Fruit fly (Drosophila melanogaster) whole organism, embryonic: Measurements from ENCODE around the gene scu.

Experiments used
- CG10959 ChIP-seq: fragments of 200-800 bp; sonication (Bioruptor generic); IDR thresholded peaks from 2 replicates; pipeline ENCODE4 v1.3.6; 2022; ENCODE audit warnings: missing biosample characterization, missing genetic modification characterization
- CG12104 ChIP-seq: fragments of 200-800 bp; sonication (Bioruptor generic); optimal IDR thresholded peaks from 3 replicates; lab custom pipeline; 2016; ENCODE audit warnings: missing biosample characterization, missing genetic modification characterization
- CG12219 ChIP-seq: fragments of 200-800 bp; sonication (Bioruptor generic); optimal IDR thresholded peaks from 3 replicates; lab custom pipeline; 2018; ENCODE audit warnings: missing biosample characterization, mild to moderate bottlenecking, missing genetic modification characterization
- CG12744 ChIP-seq: fragments of 200-800 bp; sonication (Bioruptor generic); optimal IDR thresholded peaks from 2 replicates; lab custom pipeline; 2016; ENCODE audit warnings: missing biosample characterization, missing genetic modification characterization
- CG13296 ChIP-seq: fragments of 200-800 bp; sonication (Bioruptor generic); optimal IDR thresholded peaks from 3 replicates; lab custom pipeline; 2018; ENCODE audit warnings: missing biosample characterization, mild to moderate bottlenecking, missing genetic modification characterization
- CG13624 ChIP-seq: fragments of 200-800 bp; sonication (Bioruptor generic); optimal IDR thresholded peaks from 2 replicates; lab custom pipeline; 2016; ENCODE audit warnings: missing biosample characterization, missing genetic modification characterization
- CG13894 ChIP-seq: fragments of 200-800 bp; sonication (Bioruptor generic); optimal IDR thresholded peaks from 3 replicates; lab custom pipeline; 2018; ENCODE audit warnings: missing biosample characterization, mild to moderate bottlenecking, missing genetic modification characterization, moderate library complexity
- CG1529 ChIP-seq: fragments of 200-800 bp; sonication (Bioruptor generic); optimal IDR thresholded peaks from 3 replicates; lab custom pipeline; 2018; ENCODE audit warnings: missing biosample characterization, missing genetic modification characterization
- CG15696 ChIP-seq: fragments of 200-800 bp; sonication (Bioruptor generic); optimal IDR thresholded peaks from 2 replicates; lab custom pipeline; 2019; ENCODE audit warnings: missing biosample characterization, mild to moderate bottlenecking, missing genetic modification characterization, moderate library complexity
- CG17186 ChIP-seq: fragments of 200-800 bp; sonication (Bioruptor generic); optimal IDR thresholded peaks from 3 replicates; lab custom pipeline; 2017; ENCODE audit warnings: missing biosample characterization, missing genetic modification reagents, missing genetic modification characterization
- CG2129 ChIP-seq: fragments of 200-800 bp; sonication (Bioruptor generic); IDR thresholded peaks from 2 replicates; pipeline ENCODE4 v1.3.6; 2022; ENCODE audit warnings: missing biosample characterization, missing genetic modification characterization; ENCODE audit not compliant: partially characterized antibody
- CG2712 ChIP-seq: fragments of 200-800 bp; optimal IDR thresholded peaks from 3 replicates; lab custom pipeline; 2019; ENCODE audit warnings: missing biosample characterization, mild to moderate bottlenecking, missing genetic modification characterization, moderate library complexity
- CG32532 ChIP-seq: fragments of 200-800 bp; sonication (Bioruptor generic); IDR thresholded peaks from 2 replicates; pipeline ENCODE4 v1.3.6; 2022; ENCODE audit warnings: missing biosample characterization, missing genetic modification characterization
- CG7357 ChIP-seq: fragments of 200-800 bp; sonication (Bioruptor generic); IDR thresholded peaks from 3 replicates; pipeline ENCODE4 v1.3.6; 2022; ENCODE audit warnings: missing biosample characterization, missing genetic modification characterization
- CG7963 ChIP-seq: fragments of 200-800 bp; sonication (Bioruptor generic); IDR thresholded peaks from 3 replicates; pipeline ENCODE4 v1.3.6; 2022; ENCODE audit warnings: missing biosample characterization, missing genetic modification characterization; ENCODE audit not compliant: partially characterized antibody
- CG8290 ChIP-seq, 3 experiments: fragments of 200-800 bp; sonication (Bioruptor generic); optimal IDR thresholded peaks; 2 replicates each; lab custom pipeline; 2016 to 2019; ENCODE audit warnings: missing biosample characterization in 3 of 3, missing genetic modification characterization in 3 of 3, mild to moderate bottlenecking in 2 of 3, moderate library complexity in 1 of 3
- CG8765 ChIP-seq: fragments of 200-800 bp; sonication (Bioruptor generic); IDR thresholded peaks from 2 replicates; pipeline ENCODE4 v1.3.6; 2022; ENCODE audit warnings: missing biosample characterization, missing genetic modification characterization
- CG9609 ChIP-seq: fragments of 200-800 bp; sonication (Bioruptor generic); optimal IDR thresholded peaks from 3 replicates; lab custom pipeline; 2016; ENCODE audit warnings: missing biosample characterization, missing genetic modification characterization
- CG9932 ChIP-seq: fragments of 200-800 bp; sonication (Bioruptor generic); IDR thresholded peaks from 2 replicates; pipeline ENCODE4 v1.3.6; 2022; ENCODE audit warnings: missing biosample characterization, missing genetic modification characterization
- CrebB ChIP-seq: fragments of 200-800 bp; sonication (Bioruptor generic); optimal IDR thresholded peaks from 3 replicates; lab custom pipeline; 2018; ENCODE audit warnings: missing biosample characterization, mild to moderate bottlenecking, missing genetic modification characterization
- D19A ChIP-seq: fragments of 200-800 bp; optimal IDR thresholded peaks from 3 replicates; lab custom pipeline; 2019; ENCODE audit warnings: missing biosample characterization, mild to moderate bottlenecking, missing genetic modification characterization, moderate library complexity
- Dek ChIP-seq: fragments of 200-800 bp; sonication (Bioruptor generic); optimal IDR thresholded peaks from 3 replicates; lab custom pipeline; 2019; ENCODE audit warnings: missing biosample characterization, mild to moderate bottlenecking, missing genetic modification characterization, moderate library complexity
- Dip2 ChIP-seq: fragments of 200-800 bp; sonication (Bioruptor generic); IDR thresholded peaks from 2 replicates; pipeline ENCODE4 v1.3.6; 2022; ENCODE audit warnings: missing biosample characterization, missing genetic modification characterization
- Fer2 ChIP-seq: fragments of 200-800 bp; sonication (Bioruptor generic); optimal IDR thresholded peaks from 2 replicates; lab custom pipeline; 2018; ENCODE audit warnings: missing biosample characterization, mild to moderate bottlenecking, missing genetic modification characterization, moderate library complexity
- HmgZ ChIP-seq: fragments of 200-800 bp; sonication (Bioruptor generic); optimal IDR thresholded peaks from 2 replicates; lab custom pipeline; 2018; ENCODE audit warnings: missing biosample characterization, mild to moderate bottlenecking, missing genetic modification characterization
- Hr51 ChIP-seq, 2 experiments: fragments of 200-800 bp; sonication (Bioruptor generic); optimal IDR thresholded peaks; 2 replicates in 1 of 2; 3 replicates in 1 of 2; lab custom pipeline; 2016 to 2018; ENCODE audit warnings: missing biosample characterization in 2 of 2, missing genetic modification characterization in 2 of 2, mild to moderate bottlenecking in 1 of 2, moderate library complexity in 1 of 2
- Hr78 ChIP-seq, 2 experiments: fragments of 200-800 bp in 1 of 2; fragments of >200 bp in 1 of 2; sonication (Bioruptor generic) in 1 of 2; optimal IDR thresholded peaks; 2 replicates each; lab custom pipeline; 2017 to 2019; ENCODE audit warnings: missing biosample characterization in 2 of 2, missing genetic modification characterization in 2 of 2, mild to moderate bottlenecking in 1 of 2, moderate library complexity in 1 of 2
- Hsf ChIP-seq: fragments of 200-800 bp; sonication (Bioruptor generic); optimal IDR thresholded peaks from 3 replicates; lab custom pipeline; 2016; ENCODE audit warnings: missing biosample characterization, missing genetic modification characterization
- Jarid2 ChIP-seq: fragments of 200-800 bp; sonication (Bioruptor generic); optimal IDR thresholded peaks from 3 replicates; lab custom pipeline; 2017; ENCODE audit warnings: mild to moderate bottlenecking, missing biosample characterization, missing genetic modification reagents, missing genetic modification characterization
- Max ChIP-seq: fragments of 200-800 bp; sonication (Bioruptor generic); optimal IDR thresholded peaks from 2 replicates; lab custom pipeline; 2016; ENCODE audit warnings: missing biosample characterization, mild to moderate bottlenecking, missing genetic modification characterization
- Scr ChIP-seq: fragments of 200-800 bp; sonication (Bioruptor generic); IDR thresholded peaks from 2 replicates; pipeline ENCODE4 v1.3.6; 2022; ENCODE audit warnings: missing biosample characterization, missing genetic modification characterization; ENCODE audit not compliant: partially characterized antibody
- aop ChIP-seq: fragments of 200-800 bp; sonication (Bioruptor generic); IDR thresholded peaks from 2 replicates; pipeline ENCODE4 v1.3.6; 2022; ENCODE audit warnings: missing biosample characterization, missing genetic modification characterization
- ash1 ChIP-seq: fragments of 200-800 bp; sonication (Bioruptor generic); optimal IDR thresholded peaks from 2 replicates; lab custom pipeline; 2018; ENCODE audit warnings: missing biosample characterization, mild to moderate bottlenecking, missing genetic modification characterization
- dysf ChIP-seq: fragments of 200-800 bp; sonication (Bioruptor generic); IDR thresholded peaks from 3 replicates; pipeline ENCODE4 v1.3.6; 2022; ENCODE audit warnings: missing biosample characterization, missing genetic modification characterization
- esg ChIP-seq: fragments of 200-800 bp; sonication (Bioruptor generic); conservative IDR thresholded peaks from 2 replicates; pipeline ENCODE4 v1.3.6; 2022; ENCODE audit warnings: missing biosample characterization, missing genetic modification characterization
- gcm2 ChIP-seq: fragments of 200-800 bp; sonication (Bioruptor generic); optimal IDR thresholded peaks from 2 replicates; lab custom pipeline; 2016; ENCODE audit warnings: missing biosample characterization, missing genetic modification characterization
- her ChIP-seq: fragments of 200-800 bp; sonication (Bioruptor generic); optimal IDR thresholded peaks from 2 replicates; lab custom pipeline; 2016; ENCODE audit warnings: missing biosample characterization, missing genetic modification characterization
- lab ChIP-seq: fragments of 200-800 bp; sonication (Bioruptor generic); optimal IDR thresholded peaks from 3 replicates; lab custom pipeline; 2017; ENCODE audit warnings: missing biosample characterization, missing genetic modification characterization, mild to moderate bottlenecking, moderate library complexity, missing genetic modification reagents
- maf-S ChIP-seq: fragments of 200-800 bp; sonication (Bioruptor generic); optimal IDR thresholded peaks from 2 replicates; lab custom pipeline; 2016; ENCODE audit warnings: missing biosample characterization, missing genetic modification characterization
- nom ChIP-seq: fragments of 200-800 bp; sonication (Bioruptor generic); optimal IDR thresholded peaks from 2 replicates; lab custom pipeline; 2017; ENCODE audit warnings: missing biosample characterization, missing genetic modification characterization, mild to moderate bottlenecking, moderate library complexity, missing genetic modification reagents
- oc ChIP-seq: fragments of 200-800 bp; sonication (Bioruptor generic); optimal IDR thresholded peaks from 2 replicates; lab custom pipeline; 2018; ENCODE audit warnings: missing biosample characterization, mild to moderate bottlenecking, missing genetic modification characterization, moderate library complexity
- p53 ChIP-seq: fragments of 200-800 bp; sonication (Bioruptor generic); optimal IDR thresholded peaks from 2 replicates; lab custom pipeline; 2016; ENCODE audit warnings: missing biosample characterization, missing genetic modification characterization
- pum ChIP-seq: fragments of 200-800 bp; sonication (Bioruptor generic); optimal IDR thresholded peaks from 2 replicates; lab custom pipeline; 2016; ENCODE audit warnings: missing biosample characterization, missing genetic modification characterization
- rib ChIP-seq: fragments of 200-800 bp; sonication (Bioruptor generic); IDR thresholded peaks from 2 replicates; pipeline ENCODE4 v1.3.6; 2022; ENCODE audit warnings: missing biosample characterization, missing genetic modification characterization
- salm ChIP-seq: fragments of 200-800 bp; sonication (Bioruptor generic); optimal IDR thresholded peaks from 2 replicates; lab custom pipeline; 2018; ENCODE audit warnings: missing biosample characterization, mild to moderate bottlenecking, missing genetic modification characterization
- sim ChIP-seq: fragments of 200-800 bp; sonication (Bioruptor generic); IDR thresholded peaks from 2 replicates; pipeline ENCODE4 v1.3.6; 2022; ENCODE audit warnings: missing biosample characterization, missing genetic modification characterization
- sqz ChIP-seq: fragments of 200-800 bp; sonication (Bioruptor generic); optimal IDR thresholded peaks from 3 replicates; lab custom pipeline; 2018; ENCODE audit warnings: missing biosample characterization, mild to moderate bottlenecking, missing genetic modification characterization
- ssp ChIP-seq: fragments of 200-800 bp; sonication (Bioruptor generic); IDR thresholded peaks from 2 replicates; pipeline ENCODE4 v1.3.6; 2022; ENCODE audit warnings: missing biosample characterization, missing genetic modification characterization
- twi ChIP-seq: fragments of 200-800 bp; optimal IDR thresholded peaks from 2 replicates; lab custom pipeline; 2019; ENCODE audit warnings: missing biosample characterization, mild to moderate bottlenecking, missing genetic modification characterization, moderate library complexity
- zen2 ChIP-seq: fragments of 200-800 bp; sonication (Bioruptor generic); IDR thresholded peaks from 3 replicates; pipeline ENCODE4 v1.3.6; 2022; ENCODE audit warnings: missing biosample characterization, missing genetic modification characterization; ENCODE audit not compliant: partially characterized antibody

Gene scu

dm6 chrX:18092810-18093222 is 1.8 kb downstream of the scu start, which contains the start of gene RhoGAP16F:
Gene RhoGAP16F (plus strand): TSS chrX:18093145.
- TF ChIP-seq CG12104 (peak; percentile 67), Hsf (GFP tag; lab: Kevin White, UChicago) (peak; percentile 90), twi (tag; lab: Kevin White, UChicago) (peak; percentile 64), CG8765 (GFP tag; lab: Robert Waterston, UW) (peak; percentile 59), CG7357 (GFP tag; lab: Robert Waterston, UW) (peak; percentile 71; the same call in 2 of the 3 replicates), sim (GFP tag; lab: Robert Waterston, UW) (peak; percentile 25; the same call in 1 of the 2 replicates), CG2712 (tag; lab: Kevin White, UChicago) (peak; percentile 88), CG10959 (GFP tag; lab: Robert Waterston, UW) (peak; percentile 61), rib (peak; percentile 52), Hr51 (GFP tag; optimal IDR thresholded peaks at IDR 0.05; lab: Kevin White, UChicago) (peak; percentile 73 to 84), CrebB (tag; lab: Kevin White, UChicago) (peak; percentile 60), CG1529 (peak; percentile 43), CG8290 (GFP tag; optimal IDR thresholded peaks at IDR 0.05; lab: Kevin White, UChicago) (peak; percentile 79), CG8290 (tag; optimal IDR thresholded peaks at IDR 0.05; lab: Kevin White, UChicago) (peak; percentile 49 to 69), CG17186 (no peak), oc (tag; lab: Kevin White, UChicago) (peak; percentile 70), nom (GFP tag; lab: Kevin White, UChicago) (peak; percentile 60), HmgZ (tag; lab: Kevin White, UChicago) (peak; percentile 87), CG32532 (GFP tag; lab: Robert Waterston, UW) (peak; percentile 81), gcm2 (GFP tag; lab: Kevin White, UChicago) (no peak), maf-S (GFP tag; lab: Kevin White, UChicago) (peak; percentile 49), Scr (no peak), Fer2 (tag; lab: Kevin White, UChicago) (peak; percentile 66), ash1 (GFP tag; lab: Kevin White, UChicago) (no peak), CG15696 (tag; lab: Kevin White, UChicago) (peak; percentile 78), Max (GFP tag; lab: Kevin White, UChicago) (peak; percentile 89), CG9932 (GFP tag; lab: Robert Waterston, UW) (peak; percentile 90), CG7963 (GFP tag; lab: Robert Waterston, UW) (no peak), zen2 (GFP tag; lab: Robert Waterston, UW) (no peak), ssp (GFP tag; lab: Robert Waterston, UW) (peak; percentile 77), CG13296 (peak; percentile 77), aop (no peak), Jarid2 (GFP tag; lab: Kevin White, UChicago) (peak; percentile 24), salm (tag; lab: Kevin White, UChicago) (peak; percentile 66), her (GFP tag; lab: Kevin White, UChicago) (peak; percentile 29), dysf (GFP tag; lab: Robert Waterston, UW) (peak; percentile 88), CG9609 (GFP tag; lab: Kevin White, UChicago) (peak; percentile 60), esg (GFP tag; lab: Robert Waterston, UW) (peak; percentile 76), Dek (peak; percentile 80), D19A (tag; lab: Kevin White, UChicago) (peak; percentile 94), CG12219 (GFP tag; lab: Kevin White, UChicago) (peak; percentile 68), sqz (GFP tag; lab: Kevin White, UChicago) (peak; percentile 63), lab (peak; percentile 89), CG13624 (GFP tag; lab: Kevin White, UChicago) (peak; percentile 76), CG2129 (GFP tag; lab: Robert Waterston, UW) (no peak), CG13894 (peak; percentile 80), Dip2 (GFP tag; lab: Robert Waterston, UW) (no peak), p53 (peak; percentile 12), CG12744 (peak; percentile 45), pum (peak; percentile 76), Hr78 (GFP tag; optimal IDR thresholded peaks at IDR 0.05; lab: Kevin White, UChicago) (peak in 1 of 2 experiments; percentile 29)
